Worm (Caenorhabditis elegans) whole organism, L4 larva: Measurements from ENCODE around the gene F28D1.6.

Experiments
- F49E8.2 ChIP-seq: sonication (generic microtip); optimal IDR thresholded peaks from 2 replicates; lab custom pipeline; 2016; ENCODE audit warnings: missing compliant biosample characterization, mild to moderate bottlenecking, missing genetic modification characterization, borderline replicate concordance
- ceh-28 ChIP-seq: fragments of 150-350 bp; optimal IDR thresholded peaks from 2 replicates; lab custom pipeline; 2014; ENCODE audit warnings: missing biosample characterization, missing genetic modification reagents, missing genetic modification characterization
- tag-97 ChIP-seq: fragments of 200-800 bp; sonication (Bioruptor generic); IDR thresholded peaks from 2 replicates; pipeline ENCODE4 v1.3.6; 2022; ENCODE audit warnings: missing genetic modification characterization, missing compliant biosample characterization

ce11 chrIV:12379784-12380183 lies 5.2 kb downstream of the F28D1.6 start, which contains the start of gene thn-1:
- no peak for TF ChIP-seq tag-97 (GFP tag; lab: Robert Waterston, UW)
- TF ChIP-seq ceh-28 (tag; lab: Kevin White, UChicago), result no peak
- TF ChIP-seq F49E8.2 (tag; lab: Kevin White, UChicago), result no peak
